Worm (Caenorhabditis elegans): ENCODE data around the gene hlh-3.

ce11 chrII:9132338-9132737, 45.9 kb downstream of the hlh-3 start:
- TF ChIP-seq tab-1 (GFP tag; IDR thresholded peaks at IDR 0.05) (no peak), flt-1 (GFP tag; IDR thresholded peaks at IDR 0.05) (no peak), ztf-23 (GFP tag; IDR thresholded peaks at IDR 0.05) (no peak), cog-1 (tag; optimal IDR thresholded peaks at IDR 0.05) (no peak), ref-1 (GFP tag; conservative IDR thresholded peaks at IDR 0.05) (no peak)
